Fruit fly (Drosophila melanogaster) whole organism, embryonic: Measurements from ENCODE around the gene CG31752.

Experiments used
- Abd-B ChIP-seq: fragments of 200-800 bp; sonication (Bioruptor generic); optimal IDR thresholded peaks from 2 replicates; lab custom pipeline; 2018; ENCODE audit warnings: missing biosample characterization, mild to moderate bottlenecking, missing genetic modification characterization, moderate library complexity
- Aef1 ChIP-seq: fragments of 200-800 bp; sonication (Bioruptor generic); IDR thresholded peaks from 3 replicates; pipeline ENCODE4 v1.3.6; 2022; ENCODE audit warnings: missing biosample characterization, missing genetic modification characterization
- Asciz ChIP-seq: fragments of 200-800 bp; sonication (Bioruptor generic); optimal IDR thresholded peaks from 2 replicates; lab custom pipeline; 2017; ENCODE audit warnings: missing biosample characterization, mild to moderate bottlenecking, missing genetic modification characterization, missing genetic modification reagents
- B-H1 ChIP-seq: fragments of 200-800 bp; sonication (Bioruptor generic); IDR thresholded peaks from 3 replicates; pipeline ENCODE4 v1.3.6; 2022; ENCODE audit warnings: missing biosample characterization, missing genetic modification characterization
- CG10431 ChIP-seq: fragments of 200-800 bp; sonication (Bioruptor generic); optimal IDR thresholded peaks from 3 replicates; lab custom pipeline; 2018; ENCODE audit warnings: missing biosample characterization, mild to moderate bottlenecking, missing genetic modification characterization
- CG11085 ChIP-seq: fragments of 200-800 bp; sonication (Bioruptor generic); IDR thresholded peaks from 2 replicates; pipeline ENCODE4 v1.3.6; 2022; ENCODE audit warnings: missing biosample characterization, missing genetic modification characterization
- CG11696 ChIP-seq: fragments of 200-800 bp; sonication (Bioruptor generic); IDR thresholded peaks from 2 replicates; pipeline ENCODE4 v1.3.6; 2022; ENCODE audit warnings: missing biosample characterization, missing genetic modification characterization
- CG12104 ChIP-seq: fragments of 200-800 bp; sonication (Bioruptor generic); optimal IDR thresholded peaks from 3 replicates; lab custom pipeline; 2016; ENCODE audit warnings: missing biosample characterization, missing genetic modification characterization
- CG1233 ChIP-seq: fragments of 200-800 bp; sonication (Bioruptor generic); optimal IDR thresholded peaks from 4 replicates; lab custom pipeline; 2018; ENCODE audit warnings: missing biosample characterization, mild to moderate bottlenecking, missing genetic modification characterization
- CG13287 ChIP-seq: fragments of 200-800 bp; sonication (Bioruptor generic); IDR thresholded peaks from 2 replicates; pipeline ENCODE4 v1.3.6; 2022; ENCODE audit warnings: missing biosample characterization, missing genetic modification characterization; ENCODE audit not compliant: partially characterized antibody
- CG13894 ChIP-seq: fragments of 200-800 bp; sonication (Bioruptor generic); optimal IDR thresholded peaks from 3 replicates; lab custom pipeline; 2018; ENCODE audit warnings: missing biosample characterization, mild to moderate bottlenecking, missing genetic modification characterization, moderate library complexity
- CG16863 ChIP-seq: fragments of 200-800 bp; sonication (Bioruptor generic); optimal IDR thresholded peaks from 3 replicates; lab custom pipeline; 2016; ENCODE audit warnings: missing biosample characterization, missing genetic modification characterization
- CG31224 ChIP-seq: fragments of 200-800 bp; sonication (Bioruptor generic); IDR thresholded peaks from 2 replicates; pipeline ENCODE4 v1.3.6; 2022; ENCODE audit warnings: missing biosample characterization, missing genetic modification characterization
- CG32772 ChIP-seq: fragments of 200-800 bp; sonication (Bioruptor generic); IDR thresholded peaks from 2 replicates; pipeline ENCODE4 v1.3.6; 2022; ENCODE audit warnings: missing biosample characterization, missing genetic modification characterization
- CG34422 ChIP-seq: fragments of 200-800 bp; sonication (Bioruptor generic); IDR thresholded peaks from 3 replicates; pipeline ENCODE4 v1.3.6; 2022; ENCODE audit warnings: missing biosample characterization, missing genetic modification characterization
- CG5953 ChIP-seq: fragments of 200-800 bp; sonication (Bioruptor generic); IDR thresholded peaks from 2 replicates; pipeline ENCODE4 v1.3.6; 2022; ENCODE audit warnings: missing biosample characterization, missing genetic modification characterization
- CG6791 ChIP-seq: fragments of 200-800 bp; sonication (Bioruptor generic); IDR thresholded peaks from 3 replicates; pipeline ENCODE4 v1.3.6; 2022; ENCODE audit warnings: missing biosample characterization, missing genetic modification characterization; ENCODE audit not compliant: partially characterized antibody
- CG7271 ChIP-seq: fragments of 200-800 bp; sonication (Bioruptor generic); optimal IDR thresholded peaks from 2 replicates; lab custom pipeline; 2018; ENCODE audit warnings: missing biosample characterization, mild to moderate bottlenecking, missing genetic modification characterization, moderate library complexity
- CG7556 ChIP-seq: fragments of 200-800 bp; sonication (Bioruptor generic); optimal IDR thresholded peaks from 2 replicates; lab custom pipeline; 2017; ENCODE audit warnings: missing biosample characterization, mild to moderate bottlenecking, missing genetic modification characterization
- CG8089 ChIP-seq: fragments of 200-800 bp; sonication (Bioruptor generic); optimal IDR thresholded peaks from 3 replicates; lab custom pipeline; 2016; ENCODE audit warnings: missing biosample characterization, missing genetic modification characterization
- CG9215 ChIP-seq: fragments of 200-800 bp; sonication (Bioruptor generic); IDR thresholded peaks from 2 replicates; pipeline ENCODE4 v1.3.6; 2022; ENCODE audit warnings: missing biosample characterization, missing genetic modification characterization
- Camta ChIP-seq: fragments of 200-800 bp; sonication (Bioruptor generic); optimal IDR thresholded peaks from 2 replicates; lab custom pipeline; 2016; ENCODE audit warnings: missing biosample characterization, missing genetic modification characterization
- CrebB ChIP-seq: fragments of 200-800 bp; sonication (Bioruptor generic); optimal IDR thresholded peaks from 3 replicates; lab custom pipeline; 2018; ENCODE audit warnings: missing biosample characterization, mild to moderate bottlenecking, missing genetic modification characterization
- Hr3 ChIP-seq: fragments of 200-800 bp; sonication (Bioruptor generic); optimal IDR thresholded peaks from 3 replicates; lab custom pipeline; 2016; ENCODE audit warnings: missing biosample characterization, missing genetic modification characterization
- Hsf ChIP-seq: fragments of 200-800 bp; sonication (Bioruptor generic); optimal IDR thresholded peaks from 3 replicates; lab custom pipeline; 2016; ENCODE audit warnings: missing biosample characterization, missing genetic modification characterization
- Max ChIP-seq: fragments of 200-800 bp; sonication (Bioruptor generic); optimal IDR thresholded peaks from 2 replicates; lab custom pipeline; 2016; ENCODE audit warnings: missing biosample characterization, mild to moderate bottlenecking, missing genetic modification characterization
- NC2α ChIP-seq: fragments of 200-800 bp; sonication (Bioruptor generic); optimal IDR thresholded peaks from 2 replicates; lab custom pipeline; 2016; ENCODE audit warnings: missing biosample characterization, missing genetic modification characterization
- NC2β ChIP-seq: fragments of 200-800 bp; sonication (Bioruptor generic); optimal IDR thresholded peaks from 2 replicates; lab custom pipeline; 2016; ENCODE audit warnings: missing biosample characterization, missing genetic modification characterization
- Neu2 ChIP-seq: fragments of 200-800 bp; sonication (Bioruptor generic); optimal IDR thresholded peaks from 3 replicates; lab custom pipeline; 2016; ENCODE audit warnings: missing biosample characterization, missing genetic modification characterization, borderline replicate concordance
- Oaz ChIP-seq: fragments of 200-800 bp; sonication (Bioruptor generic); IDR thresholded peaks from 2 replicates; pipeline ENCODE4 v1.3.6; 2022; ENCODE audit warnings: missing biosample characterization, missing genetic modification characterization
- Rfx ChIP-seq: fragments of 200-800 bp; sonication (Bioruptor generic); IDR thresholded peaks from 2 replicates; pipeline ENCODE4 v1.3.6; 2022; ENCODE audit warnings: missing biosample characterization, missing genetic modification characterization
- Xbp1 ChIP-seq: fragments of 200-800 bp; sonication (Bioruptor generic); optimal IDR thresholded peaks from 3 replicates; lab custom pipeline; 2016; ENCODE audit warnings: missing biosample characterization, mild to moderate bottlenecking, missing genetic modification characterization
- ash1 ChIP-seq: fragments of 200-800 bp; sonication (Bioruptor generic); optimal IDR thresholded peaks from 2 replicates; lab custom pipeline; 2018; ENCODE audit warnings: missing biosample characterization, mild to moderate bottlenecking, missing genetic modification characterization
- bab2 ChIP-seq: fragments of 200-800 bp; sonication (Bioruptor generic); optimal IDR thresholded peaks from 2 replicates; lab custom pipeline; 2016; ENCODE audit warnings: missing biosample characterization, missing genetic modification characterization
- bsh ChIP-seq, 2 experiments: fragments of 200-800 bp; sonication (Bioruptor generic); optimal IDR thresholded peaks; 2 replicates each; lab custom pipeline; 2017 to 2018; ENCODE audit warnings: mild to moderate bottlenecking in 2 of 2, missing biosample characterization in 2 of 2, missing genetic modification characterization in 2 of 2, moderate library complexity in 1 of 2
- crp ChIP-seq, 2 experiments: fragments of 200-800 bp; sonication (Bioruptor generic); optimal IDR thresholded peaks; 2 replicates in 1 of 2; 3 replicates in 1 of 2; lab custom pipeline; 2017; ENCODE audit warnings: missing biosample characterization in 2 of 2, missing genetic modification characterization in 2 of 2, mild to moderate bottlenecking in 1 of 2, moderate library complexity in 1 of 2
- disco-r ChIP-seq: fragments of 200-800 bp; sonication (Bioruptor generic); optimal IDR thresholded peaks from 2 replicates; lab custom pipeline; 2016; ENCODE audit warnings: missing biosample characterization, missing genetic modification characterization
- fd102C ChIP-seq: fragments of 200-800 bp; sonication (Bioruptor generic); optimal IDR thresholded peaks from 2 replicates; lab custom pipeline; 2018; ENCODE audit warnings: missing biosample characterization, mild to moderate bottlenecking, missing genetic modification characterization, moderate library complexity
- her ChIP-seq: fragments of 200-800 bp; sonication (Bioruptor generic); optimal IDR thresholded peaks from 2 replicates; lab custom pipeline; 2016; ENCODE audit warnings: missing biosample characterization, missing genetic modification characterization
- kah ChIP-seq: fragments of 200-800 bp; sonication (Bioruptor generic); optimal IDR thresholded peaks from 2 replicates; lab custom pipeline; 2018; ENCODE audit warnings: missing biosample characterization, mild to moderate bottlenecking, missing genetic modification characterization
- kni ChIP-seq: fragments of 200-800 bp; sonication (Bioruptor generic); optimal IDR thresholded peaks from 3 replicates; lab custom pipeline; 2017; ENCODE audit warnings: mild to moderate bottlenecking, missing biosample characterization, missing genetic modification reagents, missing genetic modification characterization
- pb ChIP-seq: fragments of 200-800 bp; sonication (Bioruptor generic); optimal IDR thresholded peaks from 3 replicates; lab custom pipeline; 2016; ENCODE audit warnings: missing biosample characterization, missing genetic modification characterization
- pita ChIP-seq: fragments of 200-800 bp; sonication (Bioruptor generic); optimal IDR thresholded peaks from 2 replicates; lab custom pipeline; 2017; ENCODE audit warnings: missing biosample characterization, mild to moderate bottlenecking, missing genetic modification characterization
- pnt ChIP-seq: fragments of 200-800 bp; sonication (Bioruptor generic); optimal IDR thresholded peaks from 3 replicates; lab custom pipeline; 2016; ENCODE audit warnings: missing biosample characterization, missing genetic modification characterization
- prd ChIP-seq, 3 experiments: fragments of >200 bp in 2 of 3; fragments of 200-800 bp in 1 of 3; sonication (Bioruptor generic) in 1 of 3; optimal IDR thresholded peaks in 2 of 3; IDR thresholded peaks in 1 of 3; 2 replicates in 2 of 3; 3 replicates in 1 of 3; pipeline versions ENCODE4 v1.3.6 to Lab custom; 2017 to 2022; ENCODE audit warnings: missing biosample characterization in 1 of 3, missing genetic modification characterization in 1 of 3
- salm ChIP-seq: fragments of 200-800 bp; sonication (Bioruptor generic); optimal IDR thresholded peaks from 2 replicates; lab custom pipeline; 2018; ENCODE audit warnings: missing biosample characterization, mild to moderate bottlenecking, missing genetic modification characterization
- schlank ChIP-seq: fragments of 200-800 bp; sonication (Bioruptor generic); optimal IDR thresholded peaks from 2 replicates; lab custom pipeline; 2018; ENCODE audit warnings: missing biosample characterization, mild to moderate bottlenecking, missing genetic modification characterization
- trem ChIP-seq: fragments of 200-800 bp; optimal IDR thresholded peaks from 3 replicates; lab custom pipeline; 2019; ENCODE audit warnings: missing biosample characterization, mild to moderate bottlenecking, missing genetic modification characterization, moderate library complexity
- zen ChIP-seq: fragments of 200-800 bp; sonication (Bioruptor generic); optimal IDR thresholded peaks from 3 replicates; lab custom pipeline; 2018; ENCODE audit warnings: missing biosample characterization, mild to moderate bottlenecking, missing genetic modification characterization, moderate library complexity
- zf30C ChIP-seq: fragments of 200-800 bp; sonication (Bioruptor generic); optimal IDR thresholded peaks from 3 replicates; lab custom pipeline; 2018; ENCODE audit warnings: missing biosample characterization, mild to moderate bottlenecking, missing genetic modification characterization

CG31752 gene

dm6 chr2L:18890087-18890486, 49.0 kb upstream of the CG31752 start (continued):
- peak; percentile 74 for TF ChIP-seq CG16863 (GFP tag; lab: Kevin White, UChicago)
- TF ChIP-seq Oaz (GFP tag; lab: Robert Waterston, UW) = 0 out of 2 replicates have a peak, but pooled peaks have one; percentile 14
- peak; percentile 22; the same call in 1 of the 2 replicates for TF ChIP-seq CG5953 (GFP tag; lab: Robert Waterston, UW)
- TF ChIP-seq Neu2 = peak; percentile 57
- TF ChIP-seq CG9215 = 0 out of 2 replicates have a peak, but pooled peaks have one; percentile 4
- no peak for TF ChIP-seq CG11696 (GFP tag; lab: Robert Waterston, UW)
- TF ChIP-seq Camta (GFP tag; lab: Kevin White, UChicago) = peak; percentile 77
- no peak for TF ChIP-seq CG6791 (GFP tag; lab: Robert Waterston, UW)
- TF ChIP-seq CrebB (tag; lab: Kevin White, UChicago) = peak; percentile 19
- peak; percentile 61 for TF ChIP-seq Hr3 (GFP tag; lab: Kevin White, UChicago)
- TF ChIP-seq crp (GFP tag; optimal IDR thresholded peaks at IDR 0.05; lab: Kevin White, UChicago) = peak in 1 of 2 experiments; percentile 13
- TF ChIP-seq Aef1 (GFP tag; lab: Robert Waterston, UW) = 0 out of 3 replicates have a peak, but pooled peaks have one; percentile 28
- TF ChIP-seq CG1233 (GFP tag; lab: Kevin White, UChicago) = peak; percentile 71
- peak; percentile 38; the same call in 2 of the 3 replicates for TF ChIP-seq B-H1
- no peak for TF ChIP-seq CG13287 (GFP tag; lab: Robert Waterston, UW)
- TF ChIP-seq CG8089 (GFP tag; lab: Kevin White, UChicago) = peak; percentile 81
- TF ChIP-seq pb (GFP tag; lab: Kevin White, UChicago) = peak; percentile 50
- TF ChIP-seq pita (GFP tag; lab: Kevin White, UChicago) = no peak
- peak; percentile 85 for TF ChIP-seq Abd-B (GFP tag; lab: Kevin White, UChicago)
- TF ChIP-seq fd102C (GFP tag; lab: Kevin White, UChicago) = peak; percentile 93
- TF ChIP-seq zen (tag; lab: Kevin White, UChicago) = peak; percentile 98
- TF ChIP-seq CG13894 (tag; lab: Kevin White, UChicago) = no peak
- no peak for TF ChIP-seq prd (optimal IDR thresholded peaks at IDR 0.05; lab: Kevin White, UChicago)
- TF ChIP-seq prd (GFP tag; IDR thresholded peaks at IDR 0.05; lab: Robert Waterston, UW) = peak; percentile 94
- TF ChIP-seq bab2 (GFP tag; lab: Kevin White, UChicago) = peak; percentile 75
- peak; percentile 70 for TF ChIP-seq NC2α (GFP tag; lab: Kevin White, UChicago)
- peak; percentile 83 for TF ChIP-seq NC2β
- TF ChIP-seq Rfx = peak; percentile 56
- no peak for TF ChIP-seq CG31224
- peak; percentile 52 for TF ChIP-seq disco-r (GFP tag; lab: Kevin White, UChicago)
- TF ChIP-seq CG32772 (GFP tag; lab: Robert Waterston, UW) = peak; percentile 65
- peak; percentile 83 for TF ChIP-seq CG7271 (tag; lab: Kevin White, UChicago)
- TF ChIP-seq kah (GFP tag; lab: Kevin White, UChicago) = peak; percentile 11
- peak; percentile 31 for TF ChIP-seq CG10431 (GFP tag; lab: Kevin White, UChicago)
- peak; percentile 84 for TF ChIP-seq Hsf
- TF ChIP-seq Asciz (GFP tag; lab: Kevin White, UChicago) = peak; percentile 57
- peak; percentile 79 for TF ChIP-seq Xbp1 (GFP tag; lab: Kevin White, UChicago)
- TF ChIP-seq CG7556 (GFP tag; lab: Kevin White, UChicago) = peak; percentile 65
- peak; percentile 16 for TF ChIP-seq her (GFP tag; lab: Kevin White, UChicago)
- no peak for TF ChIP-seq CG11085 (GFP tag; lab: Robert Waterston, UW)
- no peak for TF ChIP-seq kni (GFP tag; lab: Kevin White, UChicago)
- TF ChIP-seq CG12104 (GFP tag; lab: Kevin White, UChicago) = peak; percentile 67
- peak; percentile 37 for TF ChIP-seq salm (tag; lab: Kevin White, UChicago)
- peak; percentile 68 for TF ChIP-seq Max (GFP tag; lab: Kevin White, UChicago)
- peak; percentile 82 for TF ChIP-seq pnt (GFP tag; lab: Kevin White, UChicago)
- no peak for TF ChIP-seq ash1
- peak; percentile 87 for TF ChIP-seq zf30C (GFP tag; lab: Kevin White, UChicago)
- peak; percentile 71; the same call in 2 of the 3 replicates for TF ChIP-seq CG34422
- TF ChIP-seq bsh (GFP tag; optimal IDR thresholded peaks at IDR 0.05; lab: Kevin White, UChicago) = peak in 1 of 2 experiments; percentile 90
- no peak for TF ChIP-seq schlank (tag; lab: Kevin White, UChicago)
- TF ChIP-seq trem = peak; percentile 80
